Fruit fly (Drosophila melanogaster): ENCODE measurements around the gene CG3226.
A peak's percentile ranks its signal among the peaks of the same experiment; 100 is the strongest.

Gene CG3226

DNA sequence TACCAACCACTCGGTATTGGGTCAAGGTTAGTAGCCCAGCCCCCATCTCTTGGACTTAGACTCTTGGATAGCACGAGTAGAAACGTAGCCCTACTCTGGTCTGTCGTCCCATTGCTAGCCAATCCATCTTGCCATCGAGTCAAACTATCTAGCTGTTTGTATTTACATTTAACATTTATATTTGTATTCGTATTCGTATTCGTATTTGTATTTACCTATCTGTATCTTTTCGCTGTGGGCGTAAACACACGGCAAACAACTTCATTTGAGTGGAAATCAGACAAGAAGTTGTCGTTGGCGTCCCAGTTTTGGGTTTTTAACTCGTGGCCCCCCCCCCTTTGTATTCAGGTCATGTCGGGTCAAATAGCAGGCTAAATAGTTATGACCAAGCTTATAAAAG lies 39.8 kb downstream of the CG3226 start (continued):
- TF ChIP-seq CG14965 (GFP tag; optimal IDR thresholded peaks at IDR 0.05; ENCODE audit: borderline replicate concordance) (peak; percentile 4), bab2 (GFP tag; optimal IDR thresholded peaks at IDR 0.05) (no peak), Atf-2 (GFP tag; optimal IDR thresholded peaks at IDR 0.05) (no peak), schlank (tag; optimal IDR thresholded peaks at IDR 0.05) (peak; percentile 28), CG12236 (GFP tag; optimal IDR thresholded peaks at IDR 0.05) (peak; percentile 58), slp2 (GFP tag; optimal IDR thresholded peaks at IDR 0.05) (no peak), nom (GFP tag; optimal IDR thresholded peaks at IDR 0.05) (no peak), CG17359 (tag; optimal IDR thresholded peaks at IDR 0.05) (peak; percentile 14), jigr1 (GFP tag; IDR thresholded peaks at IDR 0.05) (no peak), CG15073 (GFP tag; optimal IDR thresholded peaks at IDR 0.05) (no peak), gfzf (GFP tag; optimal IDR thresholded peaks at IDR 0.05) (no peak), pum (GFP tag; optimal IDR thresholded peaks at IDR 0.05) (peak; percentile 7), stwl (tag; optimal IDR thresholded peaks at IDR 0.05) (no peak), CG12219 (GFP tag; optimal IDR thresholded peaks at IDR 0.05) (peak; percentile 21), ac (GFP tag; optimal IDR thresholded peaks at IDR 0.05) (peak; percentile 72), CG7963 (GFP tag; IDR thresholded peaks at IDR 0.05; ENCODE audit: partially characterized antibody) (no peak), Fer2 (tag; optimal IDR thresholded peaks at IDR 0.05) (no peak), CG7271 (tag; optimal IDR thresholded peaks at IDR 0.05) (no peak), exex (tag; optimal IDR thresholded peaks at IDR 0.05) (peak; percentile 23), CG1233 (GFP tag; optimal IDR thresholded peaks at IDR 0.05) (peak; percentile 34), mirr (GFP tag; optimal IDR thresholded peaks at IDR 0.05) (peak; percentile 51), esg (GFP tag; conservative IDR thresholded peaks at IDR 0.05) (no peak), ken (GFP tag; IDR thresholded peaks at IDR 0.05) (0 out of 3 replicates have a peak, but pooled peaks have one; percentile 18), br (optimal IDR thresholded peaks at IDR 0.05) (no peak), CG2875 (GFP tag; optimal IDR thresholded peaks at IDR 0.05) (peak; percentile 62), slbo (GFP tag; IDR thresholded peaks at IDR 0.05) (no peak), emc (GFP tag; optimal IDR thresholded peaks at IDR 0.05) (no peak), inv (GFP tag; IDR thresholded peaks at IDR 0.05; ENCODE audit: partially characterized antibody) (no peak), disco-r (GFP tag; optimal IDR thresholded peaks at IDR 0.05) (peak; percentile 6), Side (GFP tag; optimal IDR thresholded peaks at IDR 0.05) (peak; percentile 49), CG11093 (GFP tag; IDR thresholded peaks at IDR 0.05) (no peak), CG31365 (tag; optimal IDR thresholded peaks at IDR 0.05) (peak; percentile 45), jing (GFP tag; optimal IDR thresholded peaks at IDR 0.05) (no peak), Doc2 (GFP tag; IDR thresholded peaks at IDR 0.05) (no peak), CG17912 (GFP tag; optimal IDR thresholded peaks at IDR 0.05) (peak; percentile 14), hbn (GFP tag; IDR thresholded peaks at IDR 0.05; ENCODE audit: partially characterized antibody) (no peak), CG9609 (GFP tag; optimal IDR thresholded peaks at IDR 0.05) (no peak), CG13894 (tag; optimal IDR thresholded peaks at IDR 0.05) (no peak), CG4730 (GFP tag; IDR thresholded peaks at IDR 0.05) (no peak), CG9727 (GFP tag; optimal IDR thresholded peaks at IDR 0.05) (peak; percentile 43), her (GFP tag; optimal IDR thresholded peaks at IDR 0.05) (no peak), CG32767 (GFP tag; IDR thresholded peaks at IDR 0.05) (no peak), Optix (GFP tag; IDR thresholded peaks at IDR 0.05) (no peak), CG9797 (GFP tag; optimal IDR thresholded peaks at IDR 0.05) (no peak), CG12942 (GFP tag; optimal IDR thresholded peaks at IDR 0.05) (peak; percentile 19), phol (tag; optimal IDR thresholded peaks at IDR 0.05) (no peak), CG10654 (GFP tag; optimal IDR thresholded peaks at IDR 0.05) (no peak), CG10147 (GFP tag; optimal IDR thresholded peaks at IDR 0.05) (no peak), CG11398 (GFP tag; optimal IDR thresholded peaks at IDR 0.05) (peak; percentile 14), Elba2 (GFP tag; optimal IDR thresholded peaks at IDR 0.05) (no peak), maf-S (GFP tag; optimal IDR thresholded peaks at IDR 0.05) (no peak), NC2β (GFP tag; optimal IDR thresholded peaks at IDR 0.05) (peak; percentile 28)

Data from whole organism, embryonic.